Worm (Caenorhabditis elegans) whole organism, L4/young adult: Measurements from ENCODE around the gene ZC15.5.
"Not testable (repeated sequence)": the region's sequence is repeated elsewhere in the genome, so short reads cannot be mapped to it uniquely, and the experiment has no call there.

Source experiments
- W03F9.2 ChIP-seq: fragments of 150-350 bp; optimal IDR thresholded peaks from 2 replicates; lab custom pipeline; 2014; ENCODE audit warnings: missing biosample characterization, missing genetic modification characterization
- dao-5 ChIP-seq: sonication (generic microtip); optimal IDR thresholded peaks from 2 replicates; lab custom pipeline; 2016; ENCODE audit warnings: missing genotype, missing genetic modification characterization, moderate library complexity, missing compliant biosample characterization
- him-1 ChIP-seq: sonication (generic microtip); optimal IDR thresholded peaks from 2 replicates; lab custom pipeline; 2016; ENCODE audit warnings: missing genotype, missing genetic modification reagents, missing genetic modification characterization, missing compliant biosample characterization

The ZC15.5 gene

ce11 chrV:20297650-20298049 is at the start of gene ZC15.5:
TSS of gene ZC15.5 (plus strand) at chrV:20297950.
- no peak for TF ChIP-seq W03F9.2 (tag; lab: Kevin White, UChicago)
- no peak for TF ChIP-seq him-1
- no peak for TF ChIP-seq dao-5 (tag; lab: Kevin White, UChicago)

ce11 chrV:20249438-20250120 is 48.2 kb upstream of the ZC15.5 start, which contains the start of gene swsn-1:
TSS of gene swsn-1 (minus strand) at chrV:20249488.
- TF ChIP-seq him-1 = no peak
- TF ChIP-seq dao-5 (tag; lab: Kevin White, UChicago) = no peak
- TF ChIP-seq W03F9.2 (tag; lab: Kevin White, UChicago) = no peak

- TF ChIP-seq him-1 (no peak), dao-5 (tag; lab: Kevin White, UChicago) (no peak), W03F9.2 (tag; lab: Kevin White, UChicago) (no peak)
Measured at ce11 chrV:20266992-20267391, 30.8 kb upstream of the ZC15.5 start, which contains the start of gene mdt-17. TSS of gene mdt-17 (minus strand) at chrV:20267247.

ce11 chrV:20269661-20270137 is 28.1 kb upstream of the ZC15.5 start, which contains the start of the genes prmt-1 and cdkr-3:
TSS of gene prmt-1 (minus strand) at chrV:20269711.
TSS of gene cdkr-3 (plus strand) at chrV:20270107.
- peak; percentile 71 for TF ChIP-seq W03F9.2 (tag; lab: Kevin White, UChicago)
- TF ChIP-seq him-1 = no peak

- TF ChIP-seq dao-5 (tag; lab: Kevin White, UChicago) (no peak), W03F9.2 (tag; lab: Kevin White, UChicago) (no peak), him-1 (no peak)
Measured at ce11 chrV:20276923-20277322, 20.8 kb upstream of the ZC15.5 start.

- TF ChIP-seq him-1 (no peak), W03F9.2 (tag; lab: Kevin White, UChicago) (no peak), dao-5 (tag; lab: Kevin White, UChicago) (no peak)
Measured at ce11 chrV:20279309-20279708, 18.4 kb upstream of the ZC15.5 start.

- TF ChIP-seq him-1 = no peak
- TF ChIP-seq W03F9.2 (tag; lab: Kevin White, UChicago) = no peak
- no peak for TF ChIP-seq dao-5 (tag; lab: Kevin White, UChicago)
Measured at ce11 chrV:20279811-20280317, 17.9 kb upstream of the ZC15.5 start, which contains the start of gene pqn-94. TSS of gene pqn-94 (minus strand) at chrV:20279861.

- TF ChIP-seq W03F9.2 (tag; lab: Kevin White, UChicago) = no peak
- no peak for TF ChIP-seq him-1
- TF ChIP-seq dao-5 (tag; lab: Kevin White, UChicago) = no peak
Measured at ce11 chrV:20282827-20283226, 14.9 kb upstream of the ZC15.5 start.

ce11 chrV:20289317-20289716 is 8.4 kb upstream of the ZC15.5 start, which contains the start of gene mlt-4:
TSS of gene mlt-4 (minus strand) at chrV:20289417.
- TF ChIP-seq W03F9.2 (tag; lab: Kevin White, UChicago) (no peak), dao-5 (tag; lab: Kevin White, UChicago) (no peak), him-1 (no peak)

- TF ChIP-seq him-1 (no peak), dao-5 (tag; lab: Kevin White, UChicago) (no peak), W03F9.2 (tag; lab: Kevin White, UChicago) (no peak)
Measured at ce11 chrV:20294388-20294787, 3.4 kb upstream of the ZC15.5 start, which contains the start of gene clec-261. TSS of gene clec-261 (minus strand) at chrV:20294488.

- not testable (repeated sequence) for TF ChIP-seq him-1; W03F9.2 (tag; lab: Kevin White, UChicago); dao-5 (tag; lab: Kevin White, UChicago)
Measured at ce11 chrV:20303288-20303687, 5.5 kb downstream of the ZC15.5 start, which contains the start of gene ZC15.3. TSS of gene ZC15.3 (plus strand) at chrV:20303588.

ce11 chrV:20305803-20306202 is 8.1 kb downstream of the ZC15.5 start, which contains the start of gene ZC15.1:
TSS of gene ZC15.1 (plus strand) at chrV:20306103.
- TF ChIP-seq him-1 (no peak), W03F9.2 (tag; lab: Kevin White, UChicago) (no peak), dao-5 (tag; lab: Kevin White, UChicago) (no peak)

ce11 chrV:20310575-20310974 is 12.8 kb downstream of the ZC15.5 start, which contains the start of gene ZC15.10:
TSS of gene ZC15.10 (plus strand) at chrV:20310736.
- TF ChIP-seq W03F9.2 (tag; lab: Kevin White, UChicago) (no peak), him-1 (no peak), dao-5 (tag; lab: Kevin White, UChicago) (no peak)

- TF ChIP-seq dao-5 (tag; lab: Kevin White, UChicago) (no peak), him-1 (no peak), W03F9.2 (tag; lab: Kevin White, UChicago) (no peak)
Measured at ce11 chrV:20311519-20311918, 13.8 kb downstream of the ZC15.5 start, which contains the start of gene clec-262. TSS of gene clec-262 (plus strand) at chrV:20311819.
